Worm (Caenorhabditis elegans) whole organism, early embryonic: ENCODE data around the gene F41F3.8.

Source experiments
- B0310.2 ChIP-seq: sonication (generic microtip); optimal IDR thresholded peaks from 2 replicates; lab custom pipeline; 2016; ENCODE audit warnings: mild to moderate bottlenecking, missing genetic modification characterization, missing compliant biosample characterization
- F13C5.2 ChIP-seq: sonication (generic microtip); optimal IDR thresholded peaks from 2 replicates; lab custom pipeline; 2017; ENCODE audit warnings: mild to moderate bottlenecking, missing genetic modification characterization, inconsistent platforms, missing compliant biosample characterization
- aly-1 ChIP-seq: sonication (generic microtip); optimal IDR thresholded peaks from 2 replicates; lab custom pipeline; 2016; ENCODE audit warnings: missing genetic modification characterization, missing compliant biosample characterization
- ama-1 ChIP-seq: fragments of 150-350 bp; optimal IDR thresholded peaks from 2 replicates; lab custom pipeline; 2014
- ceh-13 ChIP-seq: fragments of 200-800 bp; sonication (Bioruptor generic); optimal IDR thresholded peaks from 2 replicates; lab custom pipeline; 2018; ENCODE audit warnings: mild to moderate bottlenecking, missing genetic modification characterization, missing compliant biosample characterization
- ceh-36 ChIP-seq: sonication (generic microtip); optimal IDR thresholded peaks from 2 replicates; lab custom pipeline; 2016; ENCODE audit warnings: missing genetic modification characterization, inconsistent platforms, missing compliant biosample characterization
- ets-7 ChIP-seq: sonication (generic microtip); optimal IDR thresholded peaks from 2 replicates; lab custom pipeline; 2016; ENCODE audit warnings: missing genotype, missing genetic modification characterization, missing compliant biosample characterization
- flt-1 ChIP-seq: fragments of 200-800 bp; sonication (Bioruptor generic); IDR thresholded peaks from 2 replicates; pipeline ENCODE4 v1.3.6; 2022; ENCODE audit warnings: missing genetic modification characterization, missing compliant biosample characterization
- hmbx-1 ChIP-seq: sonication (generic microtip); optimal IDR thresholded peaks from 2 replicates; lab custom pipeline; 2016; ENCODE audit warnings: mild to moderate bottlenecking, missing genetic modification characterization, missing compliant biosample characterization
- hmg-4 ChIP-seq: fragments of 200-800 bp; sonication (Bioruptor generic); optimal IDR thresholded peaks from 2 replicates; lab custom pipeline; 2018; ENCODE audit warnings: mild to moderate bottlenecking, missing genetic modification characterization, missing compliant biosample characterization
- hnd-1 ChIP-seq: sonication (generic microtip); optimal IDR thresholded peaks from 2 replicates; lab custom pipeline; 2016; ENCODE audit warnings: missing genetic modification characterization, missing compliant biosample characterization
- pes-1 ChIP-seq: fragments of 200-800 bp; sonication (Bioruptor generic); IDR thresholded peaks from 2 replicates; pipeline ENCODE4 v1.3.6; 2022; ENCODE audit warnings: missing genetic modification reagents, missing genetic modification characterization, missing compliant biosample characterization
- scrt-1 ChIP-seq: fragments of 200-800 bp; sonication (Bioruptor generic); IDR thresholded peaks from 2 replicates; pipeline ENCODE4 v1.3.6; 2022; ENCODE audit warnings: missing genetic modification characterization, missing compliant biosample characterization
- sea-1 ChIP-seq: fragments of 200-800 bp; sonication (Bioruptor generic); conservative IDR thresholded peaks from 2 replicates; pipeline ENCODE4 v1.3.6; 2022; ENCODE audit warnings: missing genetic modification characterization, missing compliant biosample characterization
- tbx-11 ChIP-seq: fragments of 200-800 bp; sonication (Bioruptor generic); IDR thresholded peaks from 2 replicates; pipeline ENCODE4 v1.3.6; 2022; ENCODE audit warnings: missing genetic modification characterization, missing compliant biosample characterization
- tbx-37 ChIP-seq: fragments of 200-800 bp; sonication (Bioruptor generic); conservative IDR thresholded peaks from 2 replicates; pipeline ENCODE4 v1.3.6; 2022; ENCODE audit warnings: missing genetic modification reagents, missing genetic modification characterization, missing compliant biosample characterization
- tra-4 ChIP-seq: sonication (generic microtip); optimal IDR thresholded peaks from 2 replicates; lab custom pipeline; 2017; ENCODE audit warnings: missing genetic modification characterization, missing compliant biosample characterization

Gene F41F3.8

DNA sequence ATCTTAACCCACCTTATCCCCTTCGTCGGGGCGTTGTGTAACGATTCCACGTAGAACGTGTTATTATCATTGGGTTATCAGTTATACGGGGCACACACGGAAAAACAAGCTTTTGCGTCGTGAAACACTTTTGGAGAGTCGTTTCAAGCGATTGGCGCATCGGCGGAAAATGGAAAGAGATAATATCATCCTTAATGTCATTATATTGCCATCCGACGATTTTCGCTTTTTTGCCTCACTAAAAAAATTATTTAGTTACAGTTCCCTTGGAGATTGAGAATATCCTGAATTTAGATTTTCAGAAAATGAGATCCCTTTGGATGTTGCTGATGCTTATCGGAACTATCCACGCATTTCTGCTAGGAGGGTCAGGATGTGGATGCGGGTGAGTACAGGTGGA, at the start of gene F41F3.8:
TSS of gene F41F3.8 (plus strand) at position 301 of the 400 bp plus-strand sequence.
- TF ChIP-seq scrt-1 (GFP tag; lab: Robert Waterston, UW) (no peak), sea-1 (GFP tag; lab: Robert Waterston, UW) (no peak), flt-1 (GFP tag; lab: Robert Waterston, UW) (no peak), hmbx-1 (tag; lab: Kevin White, UChicago) (no peak), ceh-36 (tag; lab: Kevin White, UChicago) (no peak), ceh-13 (GFP tag; lab: Kevin White, UChicago) (no peak), B0310.2 (no peak), aly-1 (tag; lab: Kevin White, UChicago) (no peak), ama-1 (no peak), tbx-37 (GFP tag; lab: Robert Waterston, UW) (no peak), ets-7 (tag; lab: Kevin White, UChicago) (no peak), hmg-4 (GFP tag; lab: Kevin White, UChicago) (no peak), hnd-1 (tag; lab: Kevin White, UChicago) (no peak), F13C5.2 (tag; lab: Kevin White, UChicago) (no peak)

DNA sequence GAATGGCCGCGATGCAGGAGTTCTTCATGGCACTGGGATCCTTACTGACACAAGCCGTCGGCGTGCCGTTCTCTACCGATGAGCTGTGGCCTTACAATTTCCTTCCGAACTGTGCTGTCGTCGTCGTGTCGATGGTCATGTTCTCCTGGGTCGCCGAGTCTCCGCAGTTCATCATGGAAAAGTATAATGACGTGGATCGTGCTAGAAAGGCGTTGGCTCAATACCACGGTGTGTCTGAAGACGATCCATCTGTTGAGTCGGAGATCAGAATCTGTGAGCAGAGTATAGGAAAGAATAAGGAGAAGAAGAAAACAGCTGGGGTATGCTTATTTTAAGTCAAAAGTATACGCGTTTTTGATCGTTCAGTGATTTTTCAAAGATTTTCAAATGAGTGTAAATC, 49.4 kb upstream of the F41F3.8 start:
- TF ChIP-seq tra-4 (tag; lab: Kevin White, UChicago), result no peak

DNA sequence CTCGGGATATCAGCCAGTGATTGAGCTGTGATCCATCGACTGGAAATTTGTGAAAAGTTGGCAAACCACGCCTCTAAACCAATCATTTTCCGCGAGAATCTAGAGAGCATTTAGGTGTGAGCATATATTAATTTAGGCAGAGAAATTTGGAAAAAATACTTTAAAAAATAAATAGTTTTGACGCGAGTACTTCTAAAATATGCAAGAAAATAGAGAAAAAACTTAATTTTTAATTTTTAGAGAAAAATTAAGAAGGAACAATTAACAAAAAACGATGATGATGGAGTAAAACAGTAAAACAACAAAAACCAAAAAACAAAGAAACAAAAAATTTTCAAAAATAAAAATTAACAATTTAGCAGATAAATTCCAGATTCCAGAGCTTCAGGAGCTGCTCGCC, 41.8 kb upstream of the F41F3.8 start, which contains the start of gene txt-6:
TSS of gene txt-6 (minus strand) at position 101 of the 400 bp plus-strand sequence.
- TF ChIP-seq aly-1 (tag; lab: Kevin White, UChicago) (no peak), hnd-1 (tag; lab: Kevin White, UChicago) (no peak), scrt-1 (GFP tag; lab: Robert Waterston, UW) (no peak), ets-7 (tag; lab: Kevin White, UChicago) (no peak)

DNA sequence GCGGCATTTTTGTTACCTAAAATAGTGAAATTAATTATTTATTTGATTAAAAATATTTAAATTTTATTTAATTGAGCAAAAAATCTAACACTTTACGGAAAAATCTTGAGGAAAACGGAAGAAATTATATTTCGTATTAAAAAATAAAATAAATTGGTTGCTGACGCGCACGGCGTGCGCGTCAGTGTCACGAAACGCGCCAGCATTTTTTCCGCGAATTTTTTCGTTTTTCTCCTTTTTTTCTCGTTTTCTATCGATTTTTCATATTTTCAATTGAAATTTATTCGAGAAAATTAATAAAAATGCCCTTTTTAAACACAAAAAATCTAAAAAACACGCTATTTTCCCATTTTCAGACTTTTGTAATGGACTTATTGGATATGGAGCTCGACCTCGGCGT, 32.8 kb upstream of the F41F3.8 start, which contains the start of the genes Y61A9LA.10 and F54D11.4:
TSS of gene Y61A9LA.10 (minus strand) at position 16 of the 400 bp plus-strand sequence.
TSS of gene F54D11.4 (plus strand) at position 350 of the 400 bp plus-strand sequence.
- no peak for TF ChIP-seq hnd-1 (tag; lab: Kevin White, UChicago)
- no peak for TF ChIP-seq aly-1 (tag; lab: Kevin White, UChicago)
- peak; percentile 11 for TF ChIP-seq F13C5.2 (tag; lab: Kevin White, UChicago)

DNA sequence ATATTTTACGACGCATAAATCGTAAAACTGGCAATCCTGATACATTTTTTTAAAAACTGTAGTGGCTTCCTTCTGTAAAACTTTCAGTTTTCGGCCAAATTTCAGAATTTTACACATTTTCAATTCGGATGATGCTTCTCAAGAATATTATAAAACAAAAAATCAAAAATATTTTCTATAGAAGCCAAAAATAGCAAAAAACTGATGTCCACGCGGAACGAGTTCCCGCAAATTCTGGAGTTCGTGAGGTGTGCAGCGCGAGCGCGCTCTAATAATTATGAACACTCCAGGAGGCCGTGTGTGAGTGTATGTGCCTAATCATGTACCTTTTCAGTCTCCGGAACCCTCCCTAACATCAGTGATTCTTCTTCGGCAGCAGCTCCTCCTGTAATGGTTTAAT, 31.4 kb upstream of the F41F3.8 start, which contains the start of gene sumv-2:
TSS of gene sumv-2 (plus strand) at position 301 of the 400 bp plus-strand sequence.
- TF ChIP-seq B0310.2 (no peak), hnd-1 (tag; lab: Kevin White, UChicago) (no peak), tbx-11 (GFP tag; lab: Robert Waterston, UW) (no peak), sea-1 (GFP tag; lab: Robert Waterston, UW) (no peak), aly-1 (tag; lab: Kevin White, UChicago) (no peak), ceh-36 (tag; lab: Kevin White, UChicago) (no peak), ets-7 (tag; lab: Kevin White, UChicago) (no peak), F13C5.2 (tag; lab: Kevin White, UChicago) (no peak), tbx-37 (GFP tag; lab: Robert Waterston, UW) (no peak), flt-1 (GFP tag; lab: Robert Waterston, UW) (no peak), tra-4 (tag; lab: Kevin White, UChicago) (no peak), hmg-4 (GFP tag; lab: Kevin White, UChicago) (no peak)

DNA sequence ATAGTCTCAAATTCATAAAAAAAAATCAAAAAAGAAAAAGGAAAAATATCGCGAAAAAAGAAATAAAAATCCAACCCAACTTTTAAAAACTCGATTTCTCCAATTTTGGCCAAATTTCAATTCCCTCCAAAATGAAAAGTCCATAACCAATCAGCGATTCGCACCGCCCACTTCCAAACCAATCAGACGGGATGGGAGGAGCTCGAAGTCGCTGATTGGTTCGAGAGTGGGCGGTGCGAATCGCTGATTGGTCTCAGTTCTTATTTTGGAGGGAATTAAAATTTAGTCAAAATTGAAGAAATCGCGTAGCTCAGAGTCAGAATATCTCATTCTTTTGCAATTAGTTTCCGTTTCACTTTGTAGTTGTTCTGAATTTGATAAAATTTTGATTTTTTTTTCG, 25.1 kb upstream of the F41F3.8 start:
- TF ChIP-seq hmbx-1 (tag; lab: Kevin White, UChicago) (no peak), tbx-37 (GFP tag; lab: Robert Waterston, UW) (no peak), ama-1 (no peak), F13C5.2 (tag; lab: Kevin White, UChicago) (no peak), scrt-1 (GFP tag; lab: Robert Waterston, UW) (no peak), ets-7 (tag; lab: Kevin White, UChicago) (no peak), hnd-1 (tag; lab: Kevin White, UChicago) (no peak), tra-4 (tag; lab: Kevin White, UChicago) (no peak), B0310.2 (no peak), hmg-4 (GFP tag; lab: Kevin White, UChicago) (no peak), tbx-11 (GFP tag; lab: Robert Waterston, UW) (no peak), ceh-36 (tag; lab: Kevin White, UChicago) (no peak), flt-1 (GFP tag; lab: Robert Waterston, UW) (no peak), sea-1 (GFP tag; lab: Robert Waterston, UW) (no peak), aly-1 (tag; lab: Kevin White, UChicago) (no peak), ceh-13 (GFP tag; lab: Kevin White, UChicago) (no peak), pes-1 (GFP tag; lab: Robert Waterston, UW) (no peak)

DNA sequence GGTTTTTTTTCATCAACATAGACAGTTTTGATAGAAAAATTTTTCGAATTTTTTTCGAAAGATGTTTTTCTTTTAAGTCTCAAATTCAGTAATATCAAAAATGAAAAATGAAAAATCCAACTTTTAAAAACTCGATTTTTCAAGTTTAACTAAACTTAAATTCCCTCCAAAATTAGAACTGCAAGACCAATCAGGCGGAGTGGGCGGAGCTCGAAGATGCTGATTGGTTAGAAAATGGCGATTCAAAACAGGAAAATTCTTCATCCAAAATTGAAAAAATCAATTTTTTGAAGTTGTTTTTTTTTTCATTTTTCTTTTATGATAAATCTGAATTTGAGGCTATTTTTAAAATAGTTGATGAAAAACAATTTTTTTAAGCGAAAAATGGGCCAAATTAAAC, 23.9 kb upstream of the F41F3.8 start:
- TF ChIP-seq hnd-1 (tag; lab: Kevin White, UChicago) (no peak), hmg-4 (GFP tag; lab: Kevin White, UChicago) (no peak), flt-1 (GFP tag; lab: Robert Waterston, UW) (no peak), ets-7 (tag; lab: Kevin White, UChicago) (no peak), ama-1 (no peak), tbx-11 (GFP tag; lab: Robert Waterston, UW) (no peak), ceh-13 (GFP tag; lab: Kevin White, UChicago) (no peak), hmbx-1 (tag; lab: Kevin White, UChicago) (no peak), pes-1 (GFP tag; lab: Robert Waterston, UW) (no peak), tbx-37 (GFP tag; lab: Robert Waterston, UW) (no peak)

DNA sequence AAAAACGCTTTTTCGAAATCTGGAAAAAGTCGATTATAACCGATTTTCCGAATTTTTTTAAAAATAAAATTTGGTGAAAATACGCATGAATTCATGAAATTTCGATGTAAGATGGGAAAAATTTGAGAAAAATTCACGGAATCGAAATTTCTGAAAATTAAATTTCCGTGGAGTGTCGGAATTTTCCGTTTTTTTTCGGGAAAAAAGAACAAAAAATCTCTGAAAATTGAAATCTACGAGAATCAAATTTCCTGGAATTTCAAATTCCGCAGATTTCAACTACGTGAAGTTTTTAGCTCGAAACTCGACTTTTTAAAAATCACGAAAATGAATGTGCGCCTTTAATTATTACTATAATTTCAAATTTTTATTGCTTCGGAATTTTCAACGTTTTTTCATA, 22.3 kb upstream of the F41F3.8 start:
- TF ChIP-seq hnd-1 (tag; lab: Kevin White, UChicago) (no peak), sea-1 (GFP tag; lab: Robert Waterston, UW) (no peak), pes-1 (GFP tag; lab: Robert Waterston, UW) (no peak), ceh-36 (tag; lab: Kevin White, UChicago) (no peak), tra-4 (tag; lab: Kevin White, UChicago) (no peak), ets-7 (tag; lab: Kevin White, UChicago) (no peak), hmbx-1 (tag; lab: Kevin White, UChicago) (no peak), B0310.2 (no peak), hmg-4 (GFP tag; lab: Kevin White, UChicago) (no peak), F13C5.2 (tag; lab: Kevin White, UChicago) (no peak), tbx-37 (GFP tag; lab: Robert Waterston, UW) (no peak), scrt-1 (GFP tag; lab: Robert Waterston, UW) (no peak), ceh-13 (GFP tag; lab: Kevin White, UChicago) (no peak), flt-1 (GFP tag; lab: Robert Waterston, UW) (no peak), aly-1 (tag; lab: Kevin White, UChicago) (no peak), ama-1 (no peak), tbx-11 (GFP tag; lab: Robert Waterston, UW) (no peak)
